Worm (Caenorhabditis elegans) whole organism, L2 larva: Measurements from ENCODE around the gene unc-16.

ENCODE experiments used
- lin-11 ChIP-seq: fragments of 150-350 bp; sonication (generic microtip); optimal IDR thresholded peaks from 2 replicates; lab custom pipeline; 2014; ENCODE audit warnings: missing biosample characterization, missing genetic modification characterization, inconsistent platforms, mixed read lengths
- lin-39 ChIP-seq: fragments of 150-350 bp; optimal IDR thresholded peaks from 2 replicates; lab custom pipeline; 2014; ENCODE audit warnings: missing biosample characterization, missing genetic modification reagents, missing genetic modification characterization
- nhr-6 ChIP-seq: fragments of 150-350 bp; optimal IDR thresholded peaks from 2 replicates; lab custom pipeline; 2014; ENCODE audit warnings: missing biosample characterization, missing genetic modification characterization
- unc-62 ChIP-seq: fragments of 150-350 bp; optimal IDR thresholded peaks from 2 replicates; lab custom pipeline; 2014; ENCODE audit warnings: missing biosample characterization, missing genetic modification reagents, missing genetic modification characterization

- TF ChIP-seq lin-11 (tag; lab: Kevin White, UChicago) = no peak
- TF ChIP-seq lin-39 (tag; lab: Kevin White, UChicago) = no peak
- TF ChIP-seq unc-62 (GFP tag; lab: Kevin White, UChicago) = no peak
- no peak for TF ChIP-seq nhr-6
These were observed 19.2 kb upstream of the unc-16 start, which contains the start of gene ZK1098.6 for ce11 chrIII:9526851-9527250.
